Fruit fly (Drosophila melanogaster) whole organism, pupa: ENCODE measurements around the gene CG42728.

Experiments
- CG12605 ChIP-seq: fragments of 200-800 bp; sonication (Bioruptor generic); IDR thresholded peaks from 2 replicates; pipeline ENCODE4 v1.3.6; 2022; ENCODE audit warnings: missing biosample characterization, missing genetic modification characterization
- CG4496 ChIP-seq: fragments of 200-800 bp; sonication (Bioruptor generic); IDR thresholded peaks from 3 replicates; pipeline ENCODE4 v1.3.6; 2022; ENCODE audit warnings: missing biosample characterization, missing genetic modification characterization
- fd96Ca ChIP-seq: fragments of 200-800 bp; sonication (Bioruptor generic); IDR thresholded peaks from 3 replicates; pipeline ENCODE4 v1.3.6; 2022; ENCODE audit warnings: missing biosample characterization, missing genetic modification characterization

- TF ChIP-seq CG4496 (GFP tag; lab: Robert Waterston, UW) (no peak), fd96Ca (GFP tag; lab: Robert Waterston, UW) (no peak), CG12605 (GFP tag; lab: Robert Waterston, UW) (no peak)
Observed at dm6 chr3L:15519492-15519891, 8.5 kb downstream of the CG42728 start, which contains the start of gene mex1.
